Worm (Caenorhabditis elegans) whole organism, L1 larva: ENCODE measurements around the gene dhs-5.

Experiments used
- ama-1 ChIP-seq: fragments of 150-350 bp; optimal IDR thresholded peaks from 2 replicates; lab custom pipeline; 2014
- elt-2 ChIP-seq: sonication (generic microtip); optimal IDR thresholded peaks from 2 replicates; lab custom pipeline; 2016; ENCODE audit warnings: missing genetic modification characterization, mild to moderate bottlenecking, inconsistent platforms, missing compliant biosample characterization, missing genetic modification reagents
- jun-1 ChIP-seq: fragments of 150-350 bp; optimal IDR thresholded peaks from 2 replicates; lab custom pipeline; 2014; ENCODE audit warnings: missing biosample characterization, missing genetic modification reagents, missing genetic modification characterization
- nhr-11 ChIP-seq: fragments of 150-350 bp; optimal IDR thresholded peaks from 2 replicates; lab custom pipeline; 2014; ENCODE audit warnings: missing biosample characterization, missing genetic modification characterization
- nhr-28 ChIP-seq: fragments of 150-350 bp; optimal IDR thresholded peaks from 2 replicates; lab custom pipeline; 2014; ENCODE audit warnings: missing biosample characterization, missing genetic modification characterization
- nhr-76 ChIP-seq: sonication (generic microtip); optimal IDR thresholded peaks from 2 replicates; lab custom pipeline; 2017; ENCODE audit warnings: missing biosample characterization, missing genetic modification characterization
- unc-62 ChIP-seq: fragments of 150-350 bp; optimal IDR thresholded peaks from 2 replicates; lab custom pipeline; 2014; ENCODE audit warnings: missing biosample characterization, missing genetic modification reagents, missing genetic modification characterization
- zip-4 ChIP-seq: fragments of 200-800 bp; sonication (Bioruptor generic); optimal IDR thresholded peaks from 2 replicates; lab custom pipeline; 2018; ENCODE audit warnings: mild to moderate bottlenecking, missing genetic modification characterization, moderate library complexity, missing compliant biosample characterization

- TF ChIP-seq nhr-76 (tag; lab: Kevin White, UChicago) (no peak), unc-62 (GFP tag; lab: Kevin White, UChicago) (no peak), zip-4 (GFP tag; lab: Kevin White, UChicago) (no peak), nhr-11 (tag; lab: Kevin White, UChicago) (no peak), ama-1 (no peak), nhr-28 (tag; lab: Kevin White, UChicago) (no peak), elt-2 (tag; lab: Kevin White, UChicago) (no peak), jun-1 (tag; lab: Kevin White, UChicago) (no peak)
Measured at ce11 chrII:5425633-5426032, 28.0 kb upstream of the dhs-5 start, which contains the start of gene F07F6.8.
